Fruit fly (Drosophila melanogaster): Measurements from ENCODE around the gene Nuf2.

DNA sequence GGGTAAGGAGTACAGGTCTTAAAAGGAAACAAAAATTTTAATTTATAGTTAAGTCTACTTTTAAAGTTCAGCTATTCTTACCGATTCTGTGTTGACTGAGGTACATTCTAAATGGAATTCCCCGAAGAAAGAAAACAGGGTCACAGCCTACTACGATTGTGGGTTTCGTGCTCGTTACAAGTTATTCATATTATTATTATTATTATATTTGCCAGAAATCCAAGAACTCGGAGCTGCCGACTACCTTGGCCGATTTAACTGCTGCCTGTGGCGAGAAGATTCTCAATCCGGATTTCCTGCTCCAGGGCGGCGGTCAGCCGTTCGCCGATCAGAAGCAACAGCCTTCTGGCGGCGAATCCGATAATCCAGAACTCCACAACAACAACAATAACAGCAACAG is 4.9 kb downstream of the Nuf2 start, which contains the start of gene Mst27D:
- TF ChIP-seq CG32121 (GFP tag; IDR thresholded peaks at IDR 0.05), result no peak
- TF ChIP-seq Ets98B (GFP tag; IDR thresholded peaks at IDR 0.05), result no peak
- TF ChIP-seq CG34367 (tag; optimal IDR thresholded peaks at IDR 0.05), result no peak
- no peak for TF ChIP-seq CG9948 (tag; optimal IDR thresholded peaks at IDR 0.05)
- TF ChIP-seq Pif1B (GFP tag; optimal IDR thresholded peaks at IDR 0.05), result no peak
- TF ChIP-seq CG10348 (GFP tag; IDR thresholded peaks at IDR 0.05), result no peak
- no peak for TF ChIP-seq CG8301 (tag; optimal IDR thresholded peaks at IDR 0.05)
- no peak for TF ChIP-seq EcR (GFP tag; optimal IDR thresholded peaks at IDR 0.05)
- no peak for TF ChIP-seq gl (tag; optimal IDR thresholded peaks at IDR 0.05)
- no peak for TF ChIP-seq fd96Ca (GFP tag; IDR thresholded peaks at IDR 0.05)
- TF ChIP-seq rn (GFP tag; IDR thresholded peaks at IDR 0.05), result no peak
- no peak for TF ChIP-seq CG4496 (GFP tag; IDR thresholded peaks at IDR 0.05)

Measured in whole organism, pupa.